Worm (Caenorhabditis elegans) whole organism, L4 larva: Measurements from ENCODE around the gene Y39A1A.3.

Source experiments
- T26A8.4 ChIP-seq: fragments of 200-800 bp; sonication (Bioruptor generic); IDR thresholded peaks from 2 replicates; pipeline ENCODE4 v1.3.6; 2022; ENCODE audit warnings: missing genetic modification characterization, missing compliant biosample characterization
- ZK337.2 ChIP-seq: fragments of 200-800 bp; sonication (Bioruptor generic); IDR thresholded peaks from 2 replicates; pipeline ENCODE4 v1.3.6; 2022; ENCODE audit warnings: missing genetic modification reagents, missing genetic modification characterization, missing compliant biosample characterization
- ama-1 ChIP-seq: fragments of 150-350 bp; optimal IDR thresholded peaks from 2 replicates; lab custom pipeline; 2014; ENCODE audit warnings: inconsistent platforms, mixed read lengths
- ceh-28 ChIP-seq: fragments of 150-350 bp; optimal IDR thresholded peaks from 2 replicates; lab custom pipeline; 2014; ENCODE audit warnings: missing biosample characterization, missing genetic modification reagents, missing genetic modification characterization
- ceh-62 ChIP-seq: sonication (generic microtip); optimal IDR thresholded peaks from 2 replicates; lab custom pipeline; 2017; ENCODE audit warnings: missing biosample characterization, missing genetic modification characterization
- ces-1 ChIP-seq: fragments of 150-350 bp; sonication (generic microtip); optimal IDR thresholded peaks from 4 replicates; lab custom pipeline; 2014; ENCODE audit warnings: missing biosample characterization, missing genetic modification reagents, missing genetic modification characterization
- cey-2 ChIP-seq: sonication (generic microtip); optimal IDR thresholded peaks from 3 replicates; lab custom pipeline; 2017; ENCODE audit warnings: missing genetic modification characterization, mild to moderate bottlenecking, missing compliant biosample characterization, antibody characterized with exemption, borderline replicate concordance; ENCODE audit not compliant: insufficient read depth
- ctbp-1 ChIP-seq: fragments of 200-800 bp; sonication (Bioruptor generic); IDR thresholded peaks from 2 replicates; pipeline ENCODE4 v1.3.6; 2022; ENCODE audit warnings: missing genetic modification reagents, missing genetic modification characterization, missing compliant biosample characterization
- daf-16 ChIP-seq, 3 experiments: sonication (generic microtip); optimal IDR thresholded peaks; 2 replicates each; lab custom pipeline; 2016 to 2017; ENCODE audit warnings: missing genetic modification characterization in 3 of 3, missing genetic modification reagents in 3 of 3, mild to moderate bottlenecking in 2 of 3, missing compliant biosample characterization in 2 of 3, missing biosample characterization in 1 of 3, moderate library complexity in 1 of 3
- dmd-6 ChIP-seq: fragments of 200-800 bp; sonication (Bioruptor generic); IDR thresholded peaks from 2 replicates; pipeline ENCODE4 v1.3.6; 2022; ENCODE audit warnings: missing genetic modification reagents, missing genetic modification characterization, missing compliant biosample characterization
- dmd-9 ChIP-seq: fragments of 200-800 bp; sonication (Bioruptor generic); IDR thresholded peaks from 2 replicates; pipeline ENCODE4 v1.3.6; 2022; ENCODE audit warnings: missing genetic modification reagents, missing genetic modification characterization, missing compliant biosample characterization
- duxl-1 ChIP-seq: sonication (generic microtip); optimal IDR thresholded peaks from 2 replicates; lab custom pipeline; 2016; ENCODE audit warnings: mild to moderate bottlenecking, missing genetic modification characterization, moderate library complexity, missing compliant biosample characterization; ENCODE audit not compliant: poor library complexity
- fos-1 ChIP-seq: fragments of 150-350 bp; optimal IDR thresholded peaks from 2 replicates; lab custom pipeline; 2014; ENCODE audit warnings: missing biosample characterization, missing genetic modification characterization
- gei-8 ChIP-seq: fragments of 200-800 bp; sonication (Bioruptor generic); optimal IDR thresholded peaks from 2 replicates; lab custom pipeline; 2018; ENCODE audit warnings: mild to moderate bottlenecking, missing genetic modification characterization, missing compliant biosample characterization
- hif-1 ChIP-seq, 2 experiments: sonication (generic microtip); optimal IDR thresholded peaks; 2 replicates each; lab custom pipeline; 2016 to 2017; ENCODE audit warnings: missing compliant biosample characterization in 2 of 2, missing genetic modification characterization in 2 of 2, missing genetic modification reagents in 2 of 2, missing genotype in 2 of 2, mild to moderate bottlenecking in 1 of 2
- hlh-11 ChIP-seq: fragments of 200-800 bp; sonication (Bioruptor generic); optimal IDR thresholded peaks from 2 replicates; lab custom pipeline; 2018; ENCODE audit warnings: mild to moderate bottlenecking, missing genetic modification characterization, missing compliant biosample characterization
- hlh-30 ChIP-seq: sonication (generic microtip); optimal IDR thresholded peaks from 2 replicates; lab custom pipeline; 2017; ENCODE audit warnings: antibody characterized with exemption, mild to moderate bottlenecking, missing genetic modification characterization, missing compliant biosample characterization; ENCODE audit not compliant: insufficient read depth
- lin-15B ChIP-seq: fragments of 150-350 bp; sonication (generic microtip); optimal IDR thresholded peaks from 3 replicates; lab custom pipeline; 2014; ENCODE audit warnings: missing biosample characterization, missing genetic modification characterization
- lin-38 ChIP-seq: fragments of 200-800 bp; sonication (Bioruptor generic); IDR thresholded peaks from 2 replicates; pipeline ENCODE4 v1.3.6; 2022; ENCODE audit warnings: missing genetic modification reagents, missing genetic modification characterization, missing compliant biosample characterization
- lin-39 ChIP-seq: fragments of 150-350 bp; optimal IDR thresholded peaks from 2 replicates; lab custom pipeline; 2014; ENCODE audit warnings: missing biosample characterization, missing genetic modification reagents, missing genetic modification characterization
- mes-2 ChIP-seq: sonication (generic microtip); optimal IDR thresholded peaks from 2 replicates; lab custom pipeline; 2016; ENCODE audit warnings: missing genotype, mild to moderate bottlenecking, missing genetic modification characterization, missing compliant biosample characterization; ENCODE audit not compliant: poor library complexity, severe bottlenecking
- mxl-2 ChIP-seq: fragments of 200-800 bp; sonication (Bioruptor generic); conservative IDR thresholded peaks from 2 replicates; pipeline ENCODE4 v1.3.6; 2022; ENCODE audit warnings: missing genetic modification reagents, missing genetic modification characterization, missing compliant biosample characterization
- nhr-10 ChIP-seq: fragments of 150-350 bp; optimal IDR thresholded peaks from 2 replicates; lab custom pipeline; 2014; ENCODE audit warnings: missing biosample characterization, missing genetic modification characterization
- nhr-11 ChIP-seq: fragments of 150-350 bp; optimal IDR thresholded peaks from 2 replicates; lab custom pipeline; 2014; ENCODE audit warnings: missing biosample characterization, missing genetic modification characterization
- nhr-111 ChIP-seq: fragments of 200-800 bp; sonication (Bioruptor generic); optimal IDR thresholded peaks from 2 replicates; lab custom pipeline; 2018; ENCODE audit warnings: mild to moderate bottlenecking, missing genetic modification characterization, missing compliant biosample characterization
- nhr-25 ChIP-seq: sonication (generic microtip); optimal IDR thresholded peaks from 2 replicates; lab custom pipeline; 2017; ENCODE audit warnings: missing genetic modification characterization, mild to moderate bottlenecking, missing compliant biosample characterization, antibody characterized with exemption, moderate library complexity, borderline replicate concordance; ENCODE audit not compliant: insufficient read depth
- nhr-41 ChIP-seq: fragments of 200-800 bp; sonication (Bioruptor generic); IDR thresholded peaks from 2 replicates; pipeline ENCODE4 v1.3.6; 2022; ENCODE audit warnings: missing genetic modification reagents, missing genetic modification characterization, missing compliant biosample characterization
- nhr-48 ChIP-seq: sonication (generic microtip); optimal IDR thresholded peaks from 2 replicates; lab custom pipeline; 2016; ENCODE audit warnings: mild to moderate bottlenecking, missing genetic modification characterization, missing compliant biosample characterization
- nhr-6 ChIP-seq: fragments of 150-350 bp; optimal IDR thresholded peaks from 2 replicates; lab custom pipeline; 2014; ENCODE audit warnings: missing biosample characterization, missing genetic modification characterization
- php-3 ChIP-seq: fragments of 200-800 bp; sonication (Bioruptor generic); IDR thresholded peaks from 2 replicates; pipeline ENCODE4 v1.3.6; 2022; ENCODE audit warnings: missing genetic modification reagents, missing genetic modification characterization, missing compliant biosample characterization
- pqm-1 ChIP-seq: sonication (generic microtip); optimal IDR thresholded peaks from 2 replicates; lab custom pipeline; 2017; ENCODE audit warnings: missing biosample characterization, missing genetic modification characterization
- saeg-2 ChIP-seq: fragments of 200-800 bp; sonication (Bioruptor generic); IDR thresholded peaks from 2 replicates; pipeline ENCODE4 v1.3.6; 2022; ENCODE audit warnings: missing genetic modification reagents, missing genetic modification characterization, missing compliant biosample characterization
- set-16 ChIP-seq: fragments of 200-800 bp; sonication (Bioruptor generic); IDR thresholded peaks from 2 replicates; pipeline ENCODE4 v1.3.6; 2022; ENCODE audit warnings: missing genetic modification reagents, missing genetic modification characterization, missing compliant biosample characterization
- skn-1 ChIP-seq: fragments of 150-350 bp; optimal IDR thresholded peaks from 2 replicates; lab custom pipeline; 2014; ENCODE audit warnings: missing biosample characterization, missing genetic modification characterization
- spr-1 ChIP-seq: sonication (generic microtip); optimal IDR thresholded peaks from 2 replicates; lab custom pipeline; 2016; ENCODE audit warnings: mild to moderate bottlenecking, missing genetic modification characterization, missing compliant biosample characterization
- spr-3 ChIP-seq: fragments of 200-800 bp; sonication (Bioruptor generic); optimal IDR thresholded peaks from 2 replicates; lab custom pipeline; 2018; ENCODE audit warnings: mild to moderate bottlenecking, missing genetic modification characterization, missing compliant biosample characterization
- tra-1 ChIP-seq: fragments of 200-800 bp; sonication (Bioruptor generic); IDR thresholded peaks from 2 replicates; pipeline ENCODE4 v1.3.6; 2022; ENCODE audit warnings: missing genetic modification reagents, missing genetic modification characterization, missing compliant biosample characterization
- zip-11 ChIP-seq: fragments of 200-800 bp; sonication (Bioruptor generic); IDR thresholded peaks from 2 replicates; pipeline ENCODE4 v1.3.6; 2022; ENCODE audit warnings: missing genetic modification characterization, missing compliant biosample characterization
- zip-2 ChIP-seq: fragments of 150-350 bp; optimal IDR thresholded peaks from 2 replicates; lab custom pipeline; 2014; ENCODE audit warnings: missing biosample characterization, missing genetic modification characterization
- ztf-11 ChIP-seq: fragments of 150-350 bp; optimal IDR thresholded peaks from 2 replicates; lab custom pipeline; 2014; ENCODE audit warnings: missing biosample characterization, missing genetic modification characterization

Gene Y39A1A.3

DNA sequence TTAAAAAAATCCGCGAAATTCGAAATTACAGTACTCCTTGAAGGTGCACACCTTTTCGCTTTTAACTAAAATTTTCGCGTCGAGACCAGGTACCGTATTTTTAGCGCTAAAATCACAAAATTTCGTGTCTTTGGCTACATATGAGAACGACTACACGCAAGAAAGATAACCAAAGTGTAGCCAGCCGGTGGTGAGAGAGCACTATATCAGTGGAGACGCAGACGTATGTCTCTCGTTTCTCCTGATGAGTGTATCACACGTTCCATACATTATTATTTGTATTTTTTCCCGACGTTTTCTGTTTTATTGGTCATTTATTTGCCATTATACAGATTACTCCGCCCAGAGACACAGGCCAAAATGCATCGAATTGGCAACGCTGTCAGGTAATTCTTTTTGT lies 30.4 kb downstream of the Y39A1A.3 start, which contains the start of gene acdh-11 (continued):
- TF ChIP-seq dmd-9 (GFP tag; lab: Robert Waterston, UW), result no peak
- TF ChIP-seq nhr-111 (GFP tag; lab: Kevin White, UChicago), result no peak
- TF ChIP-seq daf-16 (GFP tag; optimal IDR thresholded peaks at IDR 0.05; lab: Kevin White, UChicago), result no peak
- peak; percentile 42 for TF ChIP-seq daf-16 (tag; optimal IDR thresholded peaks at IDR 0.05; lab: Kevin White, UChicago)
- peak; percentile 36; the same call in 1 of the 2 replicates for TF ChIP-seq php-3 (GFP tag; lab: Robert Waterston, UW)
- TF ChIP-seq ceh-62, result no peak
- no peak for TF ChIP-seq gei-8 (GFP tag; lab: Kevin White, UChicago)
- TF ChIP-seq ces-1, result no peak
- TF ChIP-seq hif-1 (tag; optimal IDR thresholded peaks at IDR 0.05; lab: Kevin White, UChicago), result peak in 1 of 2 experiments; percentile 2
- peak; percentile 56 for TF ChIP-seq hlh-30 (tag; lab: Kevin White, UChicago)
- TF ChIP-seq cey-2 (tag; lab: Kevin White, UChicago), result no peak
- TF ChIP-seq nhr-41 (GFP tag; lab: Robert Waterston, UW), result no peak
- no peak for TF ChIP-seq zip-2 (tag; lab: Kevin White, UChicago)
- TF ChIP-seq skn-1, result no peak
- TF ChIP-seq duxl-1, result no peak
- peak; percentile 79 for TF ChIP-seq hlh-11 (tag; lab: Kevin White, UChicago)
- no peak for TF ChIP-seq lin-39 (tag; lab: Kevin White, UChicago)
- TF ChIP-seq lin-38, result no peak
- TF ChIP-seq nhr-10 (tag; lab: Kevin White, UChicago), result no peak
- TF ChIP-seq T26A8.4 (GFP tag; lab: Robert Waterston, UW), result no peak
- TF ChIP-seq spr-1 (tag; lab: Kevin White, UChicago), result no peak
- TF ChIP-seq lin-15B (tag; lab: Kevin White, UChicago), result no peak
- TF ChIP-seq saeg-2 (GFP tag; lab: Robert Waterston, UW), result no peak
- TF ChIP-seq fos-1 (tag; lab: Kevin White, UChicago), result no peak
- TF ChIP-seq ZK337.2 (GFP tag; lab: Robert Waterston, UW), result no peak
- TF ChIP-seq spr-3 (GFP tag; lab: Kevin White, UChicago), result no peak
- TF ChIP-seq ama-1 (lab: Kevin White, UChicago), result no peak
- no peak for TF ChIP-seq tra-1 (GFP tag; lab: Robert Waterston, UW)
- no peak for TF ChIP-seq ztf-11 (tag; lab: Kevin White, UChicago)
- no peak for TF ChIP-seq nhr-25
- no peak for TF ChIP-seq nhr-48 (tag; lab: Kevin White, UChicago)
- TF ChIP-seq mes-2 (tag; lab: Kevin White, UChicago), result peak; percentile 26
- no peak for TF ChIP-seq nhr-6
- TF ChIP-seq set-16 (GFP tag; lab: Robert Waterston, UW), result no peak
- no peak for TF ChIP-seq mxl-2 (GFP tag; lab: Robert Waterston, UW)
- TF ChIP-seq nhr-11 (tag; lab: Kevin White, UChicago), result peak; percentile 11
- TF ChIP-seq, all 104 proteins: peak for 14

DNA sequence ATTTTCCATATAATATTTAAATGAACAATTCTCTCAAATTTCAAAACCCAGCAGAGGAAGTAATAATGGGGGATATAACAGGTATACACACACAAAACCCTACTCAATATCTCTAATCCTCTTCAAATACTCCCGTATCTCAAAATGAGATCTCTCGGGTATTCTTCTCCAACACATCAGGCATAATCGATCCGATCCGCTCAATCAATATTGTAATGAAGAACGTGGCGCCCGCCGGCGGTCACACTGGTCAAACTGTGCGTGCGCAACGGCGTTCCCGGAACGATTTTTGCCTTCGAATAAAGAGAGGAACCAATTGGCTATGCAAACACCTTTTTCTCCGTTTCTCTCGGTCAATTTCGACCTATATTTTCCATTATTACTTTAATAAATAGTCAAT lies 33.7 kb downstream of the Y39A1A.3 start:
- TF ChIP-seq pqm-1, result no peak
- TF ChIP-seq daf-16 (GFP tag; optimal IDR thresholded peaks at IDR 0.05; lab: Kevin White, UChicago), result no peak
- TF ChIP-seq daf-16 (tag; optimal IDR thresholded peaks at IDR 0.05; lab: Kevin White, UChicago), result no peak
- no peak for TF ChIP-seq ctbp-1 (GFP tag; lab: Robert Waterston, UW)
- TF ChIP-seq zip-11 (GFP tag; lab: Robert Waterston, UW), result no peak
- TF ChIP-seq dmd-6 (GFP tag; lab: Robert Waterston, UW), result no peak
- peak; percentile 23 for TF ChIP-seq ceh-28 (tag; lab: Kevin White, UChicago)
